Worm (Caenorhabditis elegans) whole organism, L1 larva: ENCODE measurements around the gene ZK1086.3.

Experiments used
- C16A3.4 ChIP-seq: fragments of 150-350 bp; optimal IDR thresholded peaks from 2 replicates; lab custom pipeline; 2014; ENCODE audit warnings: missing biosample characterization, missing genetic modification characterization
- aha-1 ChIP-seq: fragments of 150-350 bp; optimal IDR thresholded peaks from 2 replicates; lab custom pipeline; 2014; ENCODE audit warnings: missing biosample characterization, missing genetic modification characterization
- ama-1 ChIP-seq: fragments of 150-350 bp; optimal IDR thresholded peaks from 2 replicates; lab custom pipeline; 2014
- blmp-1 ChIP-seq: fragments of 150-350 bp; optimal IDR thresholded peaks from 2 replicates; lab custom pipeline; 2014; ENCODE audit warnings: missing biosample characterization, missing genetic modification characterization
- ceh-63 ChIP-seq: fragments of 200-800 bp; sonication (Bioruptor generic); optimal IDR thresholded peaks from 2 replicates; lab custom pipeline; 2018; ENCODE audit warnings: mild to moderate bottlenecking, missing genetic modification characterization, missing compliant biosample characterization
- ceh-8 ChIP-seq: fragments of 200-800 bp; sonication (Bioruptor generic); optimal IDR thresholded peaks from 2 replicates; lab custom pipeline; 2018; ENCODE audit warnings: mild to moderate bottlenecking, missing genetic modification characterization, moderate library complexity, missing compliant biosample characterization
- ceh-90 ChIP-seq: sonication (generic microtip); optimal IDR thresholded peaks from 2 replicates; lab custom pipeline; 2016; ENCODE audit warnings: missing genetic modification characterization, missing compliant biosample characterization
- ces-1 ChIP-seq: fragments of 150-350 bp; optimal IDR thresholded peaks from 2 replicates; lab custom pipeline; 2014; ENCODE audit warnings: missing biosample characterization, missing genetic modification reagents, missing genetic modification characterization
- dsc-1 ChIP-seq: sonication (generic microtip); optimal IDR thresholded peaks from 2 replicates; lab custom pipeline; 2016; ENCODE audit warnings: mild to moderate bottlenecking, missing genetic modification characterization, missing compliant biosample characterization
- efl-3 ChIP-seq: fragments of 200-800 bp; sonication (Bioruptor generic); optimal IDR thresholded peaks from 2 replicates; lab custom pipeline; 2018; ENCODE audit warnings: mild to moderate bottlenecking, missing genetic modification characterization, missing compliant biosample characterization
- egl-13 ChIP-seq: sonication (generic microtip); optimal IDR thresholded peaks from 2 replicates; lab custom pipeline; 2016; ENCODE audit warnings: missing genotype, missing genetic modification reagents, missing genetic modification characterization, missing compliant biosample characterization
- egl-27 ChIP-seq, 2 experiments: fragments of 150-350 bp in 1 of 2; sonication (generic microtip); optimal IDR thresholded peaks; 3 replicates each; lab custom pipeline; 2017 to 2018; ENCODE audit warnings: missing biosample characterization in 2 of 2, missing genetic modification characterization in 2 of 2, missing genetic modification reagents in 2 of 2
- elt-2 ChIP-seq: sonication (generic microtip); optimal IDR thresholded peaks from 2 replicates; lab custom pipeline; 2016; ENCODE audit warnings: missing genetic modification characterization, mild to moderate bottlenecking, inconsistent platforms, missing compliant biosample characterization, missing genetic modification reagents
- elt-3 ChIP-seq, 6 experiments: fragments of 150-350 bp in 1 of 6; sonication (generic microtip); optimal IDR thresholded peaks; 2 replicates each; lab custom pipeline; 2017 to 2018; ENCODE audit warnings: missing biosample characterization in 6 of 6, missing genetic modification characterization in 6 of 6, inconsistent platforms in 1 of 6
- ets-5 ChIP-seq: fragments of 200-800 bp; sonication (Bioruptor generic); IDR thresholded peaks from 2 replicates; pipeline ENCODE4 v1.3.6; 2022; ENCODE audit warnings: missing genetic modification characterization, missing compliant biosample characterization
- fkh-10 ChIP-seq: sonication (generic microtip); optimal IDR thresholded peaks from 2 replicates; lab custom pipeline; 2017; ENCODE audit warnings: missing biosample characterization, missing genetic modification reagents, missing genetic modification characterization
- fkh-4 ChIP-seq: sonication (generic microtip); optimal IDR thresholded peaks from 2 replicates; lab custom pipeline; 2016; ENCODE audit warnings: missing compliant biosample characterization, missing genetic modification characterization, borderline replicate concordance
- fkh-8 ChIP-seq: sonication (generic microtip); optimal IDR thresholded peaks from 2 replicates; lab custom pipeline; 2016; ENCODE audit warnings: mild to moderate bottlenecking, missing genetic modification characterization, missing compliant biosample characterization
- grh-1 ChIP-seq: fragments of 200-800 bp; sonication (Bioruptor generic); IDR thresholded peaks from 2 replicates; pipeline ENCODE4 v1.3.6; 2022; ENCODE audit warnings: missing genetic modification reagents, missing genetic modification characterization, missing compliant biosample characterization
- irx-1 ChIP-seq: sonication (generic microtip); optimal IDR thresholded peaks from 2 replicates; lab custom pipeline; 2016; ENCODE audit warnings: missing genetic modification characterization, missing compliant biosample characterization
- isw-1 ChIP-seq: fragments of 200-800 bp; sonication (Bioruptor generic); IDR thresholded peaks from 2 replicates; pipeline ENCODE4 v1.3.6; 2022; ENCODE audit warnings: missing genetic modification characterization, missing compliant biosample characterization
- jun-1 ChIP-seq: fragments of 150-350 bp; optimal IDR thresholded peaks from 2 replicates; lab custom pipeline; 2014; ENCODE audit warnings: missing biosample characterization, missing genetic modification reagents, missing genetic modification characterization
- lin-14 ChIP-seq: fragments of 200-800 bp; sonication (Bioruptor generic); optimal IDR thresholded peaks from 2 replicates; lab custom pipeline; 2018; ENCODE audit warnings: mild to moderate bottlenecking, missing genetic modification characterization, moderate library complexity, missing compliant biosample characterization
- lin-15B ChIP-seq: fragments of 150-350 bp; sonication (generic microtip); optimal IDR thresholded peaks from 3 replicates; lab custom pipeline; 2014; ENCODE audit warnings: missing biosample characterization, missing genetic modification characterization
- lir-3 ChIP-seq: sonication (generic microtip); optimal IDR thresholded peaks from 2 replicates; lab custom pipeline; 2016; ENCODE audit warnings: mild to moderate bottlenecking, missing genetic modification characterization, moderate library complexity, missing compliant biosample characterization; ENCODE audit not compliant: poor library complexity
- lsy-2 ChIP-seq, 2 experiments: fragments of 150-350 bp; optimal IDR thresholded peaks; 2 replicates each; lab custom pipeline; 2014; ENCODE audit warnings: missing biosample characterization in 2 of 2, missing genetic modification characterization in 2 of 2
- mab-9 ChIP-seq: fragments of 200-800 bp; sonication (Bioruptor generic); IDR thresholded peaks from 2 replicates; pipeline ENCODE4 v1.3.6; 2022; ENCODE audit warnings: missing genetic modification reagents, missing genetic modification characterization, missing compliant biosample characterization
- mdl-1 ChIP-seq, 2 experiments: fragments of 150-350 bp; optimal IDR thresholded peaks; 2 replicates each; lab custom pipeline; 2014 to 2017; ENCODE audit warnings: missing biosample characterization in 2 of 2, missing genetic modification characterization in 2 of 2, inconsistent platforms in 1 of 2
- mef-2 ChIP-seq: fragments of 150-350 bp; optimal IDR thresholded peaks from 2 replicates; lab custom pipeline; 2014; ENCODE audit warnings: missing biosample characterization, missing genetic modification characterization
- mep-1 ChIP-seq: fragments of 150-350 bp; optimal IDR thresholded peaks from 2 replicates; lab custom pipeline; 2014; ENCODE audit warnings: missing biosample characterization, missing genetic modification characterization
- nhr-11 ChIP-seq: fragments of 150-350 bp; optimal IDR thresholded peaks from 2 replicates; lab custom pipeline; 2014; ENCODE audit warnings: missing biosample characterization, missing genetic modification characterization
- nhr-12 ChIP-seq: sonication (generic microtip); optimal IDR thresholded peaks from 2 replicates; lab custom pipeline; 2017; ENCODE audit warnings: missing biosample characterization, missing genetic modification characterization
- nhr-20 ChIP-seq: sonication (generic microtip); optimal IDR thresholded peaks from 2 replicates; lab custom pipeline; 2016; ENCODE audit warnings: mild to moderate bottlenecking, missing genetic modification characterization, missing compliant biosample characterization
- nhr-28 ChIP-seq: fragments of 150-350 bp; optimal IDR thresholded peaks from 2 replicates; lab custom pipeline; 2014; ENCODE audit warnings: missing biosample characterization, missing genetic modification characterization
- nhr-47 ChIP-seq: sonication (generic microtip); optimal IDR thresholded peaks from 2 replicates; lab custom pipeline; 2016; ENCODE audit warnings: mild to moderate bottlenecking, missing genetic modification characterization, moderate library complexity, missing compliant biosample characterization
- nhr-71 ChIP-seq: sonication (generic microtip); optimal IDR thresholded peaks from 2 replicates; lab custom pipeline; 2016; ENCODE audit warnings: mild to moderate bottlenecking, missing genetic modification characterization, moderate library complexity, missing compliant biosample characterization
- nhr-76 ChIP-seq: sonication (generic microtip); optimal IDR thresholded peaks from 2 replicates; lab custom pipeline; 2017; ENCODE audit warnings: missing biosample characterization, missing genetic modification characterization
- nhr-77 ChIP-seq: fragments of 150-350 bp; optimal IDR thresholded peaks from 2 replicates; lab custom pipeline; 2014; ENCODE audit warnings: missing biosample characterization, missing genetic modification characterization
- nhr-84 ChIP-seq: sonication (generic microtip); optimal IDR thresholded peaks from 2 replicates; lab custom pipeline; 2017; ENCODE audit warnings: missing biosample characterization, missing genetic modification characterization
- sptf-1 ChIP-seq: fragments of 150-350 bp; optimal IDR thresholded peaks from 2 replicates; lab custom pipeline; 2014; ENCODE audit warnings: missing biosample characterization, missing genetic modification characterization
- sup-37 ChIP-seq: fragments of 200-800 bp; sonication (Bioruptor generic); optimal IDR thresholded peaks from 2 replicates; lab custom pipeline; 2018; ENCODE audit warnings: mild to moderate bottlenecking, missing genetic modification characterization, missing compliant biosample characterization
- swsn-7 ChIP-seq: sonication (generic microtip); optimal IDR thresholded peaks from 2 replicates; lab custom pipeline; 2016; ENCODE audit warnings: missing genetic modification characterization, missing compliant biosample characterization
- tbx-2 ChIP-seq: sonication (generic microtip); optimal IDR thresholded peaks from 2 replicates; lab custom pipeline; 2016; ENCODE audit warnings: missing genetic modification characterization, missing compliant biosample characterization
- tlp-1 ChIP-seq: fragments of 150-350 bp; optimal IDR thresholded peaks from 2 replicates; lab custom pipeline; 2014; ENCODE audit warnings: missing biosample characterization, missing genetic modification characterization
- unc-98 ChIP-seq: fragments of 200-800 bp; sonication (Bioruptor generic); IDR thresholded peaks from 2 replicates; pipeline ENCODE4 v1.3.6; 2022; ENCODE audit warnings: missing genetic modification characterization, missing compliant biosample characterization
- vab-15 ChIP-seq: sonication (generic microtip); optimal IDR thresholded peaks from 2 replicates; lab custom pipeline; 2017; ENCODE audit warnings: missing genotype, mild to moderate bottlenecking, missing genetic modification characterization, missing compliant biosample characterization
- xbp-1 ChIP-seq: sonication (generic microtip); optimal IDR thresholded peaks from 2 replicates; lab custom pipeline; 2016; ENCODE audit warnings: missing genetic modification characterization, missing compliant biosample characterization
- ztf-11 ChIP-seq, 2 experiments: sonication (generic microtip); optimal IDR thresholded peaks; 2 replicates each; lab custom pipeline; 2016 to 2017; ENCODE audit warnings: missing genetic modification characterization in 2 of 2, missing biosample characterization in 1 of 2, missing compliant biosample characterization in 1 of 2

ZK1086.3 gene

ce11 chrX:13790532-13790931, at the start of gene ZK1086.3:
Gene ZK1086.3, plus strand, starts transcription at chrX:13790832.
- TF ChIP-seq sptf-1 (tag; lab: Kevin White, UChicago): no peak
- no peak for TF ChIP-seq sup-37 (GFP tag; lab: Kevin White, UChicago)
- no peak for TF ChIP-seq dsc-1 (tag; lab: Kevin White, UChicago)
- no peak for TF ChIP-seq elt-3 (tag; optimal IDR thresholded peaks at IDR 0.05; lab: Kevin White, UChicago)
- TF ChIP-seq xbp-1 (tag; lab: Kevin White, UChicago): no peak
- TF ChIP-seq vab-15 (tag; lab: Kevin White, UChicago): no peak
- TF ChIP-seq nhr-84: no peak
- TF ChIP-seq mef-2 (tag; lab: Kevin White, UChicago): no peak

DNA sequence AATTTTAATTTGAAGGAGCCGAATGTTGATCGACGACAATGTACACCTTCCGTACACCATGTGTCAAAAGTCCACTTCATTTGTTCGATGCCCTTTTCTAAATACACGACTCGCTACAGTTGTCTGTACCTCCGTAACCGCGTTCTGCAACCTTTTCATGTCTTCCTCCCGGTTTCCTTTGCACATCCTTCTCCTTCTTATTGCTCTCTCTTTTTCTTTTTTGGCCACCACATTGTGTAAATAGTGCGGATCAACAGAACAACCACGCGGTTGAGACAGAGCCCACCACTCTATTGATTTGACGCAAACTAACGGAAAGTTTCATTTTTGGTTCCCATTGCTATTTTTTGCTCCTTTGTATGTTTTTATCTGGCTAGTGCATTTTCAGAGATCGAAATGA, 47.3 kb upstream of the ZK1086.3 start:
- TF ChIP-seq fkh-10 (no peak), nhr-71 (tag; lab: Kevin White, UChicago) (peak; percentile 26), egl-13 (tag; lab: Kevin White, UChicago) (no peak), lin-14 (peak; percentile 52), nhr-77 (tag; lab: Kevin White, UChicago) (peak; percentile 35), dsc-1 (tag; lab: Kevin White, UChicago) (no peak), mdl-1 (tag; optimal IDR thresholded peaks at IDR 0.05; lab: Kevin White, UChicago) (peak in 1 of 2 experiments; percentile 32), xbp-1 (tag; lab: Kevin White, UChicago) (no peak), ets-5 (no peak), ceh-8 (GFP tag; lab: Kevin White, UChicago) (no peak)
- TF ChIP-seq, all 84 proteins: peak for 4

- TF ChIP-seq irx-1: no peak
- no peak for TF ChIP-seq elt-2 (tag; lab: Kevin White, UChicago)
- no peak for TF ChIP-seq sup-37 (GFP tag; lab: Kevin White, UChicago)
- TF ChIP-seq swsn-7 (tag; lab: Kevin White, UChicago): no peak
- no peak for TF ChIP-seq efl-3 (GFP tag; lab: Kevin White, UChicago)
- TF ChIP-seq fkh-4: no peak
- no peak for TF ChIP-seq mab-9
- no peak for TF ChIP-seq nhr-28 (tag; lab: Kevin White, UChicago)
- TF ChIP-seq lin-15B (tag; lab: Kevin White, UChicago): no peak
- no peak for TF ChIP-seq ceh-90 (tag; lab: Kevin White, UChicago)
- TF ChIP-seq grh-1 (GFP tag; lab: Robert Waterston, UW): no peak
- TF ChIP-seq unc-98 (GFP tag; lab: Robert Waterston, UW): no peak
- no peak for TF ChIP-seq egl-27 (tag; optimal IDR thresholded peaks at IDR 0.05; lab: Kevin White, UChicago)
- peak; percentile 16 to 63 for TF ChIP-seq lsy-2 (tag; optimal IDR thresholded peaks at IDR 0.05; lab: Kevin White, UChicago)
- no peak for TF ChIP-seq ceh-63 (GFP tag; lab: Kevin White, UChicago)
- peak; percentile 15 for TF ChIP-seq nhr-47
- peak; percentile 9 for TF ChIP-seq C16A3.4 (tag; lab: Kevin White, UChicago)
- TF ChIP-seq ama-1: no peak
- no peak for TF ChIP-seq ets-5
- no peak for TF ChIP-seq nhr-76 (tag; lab: Kevin White, UChicago)
- TF ChIP-seq nhr-77 (tag; lab: Kevin White, UChicago): no peak
- TF ChIP-seq aha-1: no peak
- no peak for TF ChIP-seq isw-1
- TF ChIP-seq elt-3 (tag; optimal IDR thresholded peaks at IDR 0.05; lab: Kevin White, UChicago): peak in 2 of 6 experiments; percentile 34 to 69
- TF ChIP-seq nhr-11 (tag; lab: Kevin White, UChicago): no peak
- no peak for TF ChIP-seq fkh-10
- TF ChIP-seq tbx-2: peak; percentile 1
- TF ChIP-seq nhr-12 (tag; lab: Kevin White, UChicago): no peak
- peak; percentile 95 for TF ChIP-seq nhr-20 (tag; lab: Kevin White, UChicago)
- TF ChIP-seq lir-3 (tag; lab: Kevin White, UChicago): no peak
- TF ChIP-seq mep-1: peak; percentile 39
- no peak for TF ChIP-seq tlp-1 (tag; lab: Kevin White, UChicago)
- no peak for TF ChIP-seq fkh-8 (tag; lab: Kevin White, UChicago)
- peak; percentile 64 for TF ChIP-seq blmp-1
- no peak for TF ChIP-seq ces-1 (GFP tag; lab: Kevin White, UChicago)
- no peak for TF ChIP-seq ztf-11 (tag; optimal IDR thresholded peaks at IDR 0.05; lab: Kevin White, UChicago)
- no peak for TF ChIP-seq jun-1 (tag; lab: Kevin White, UChicago)
Measured at ce11 chrX:13744543-13745113, 46.0 kb upstream of the ZK1086.3 start.
